Fruit fly (Drosophila melanogaster) whole organism, embryonic: ENCODE measurements around the gene RpL6.
A peak's percentile ranks its signal among the peaks of the same experiment; 100 is the strongest.

ENCODE experiments used
- CG10654 ChIP-seq: fragments of 200-800 bp; sonication (Bioruptor generic); optimal IDR thresholded peaks from 2 replicates; lab custom pipeline; 2016; ENCODE audit warnings: missing biosample characterization, missing genetic modification characterization
- CG10979 ChIP-seq: fragments of 200-800 bp; sonication (Bioruptor generic); optimal IDR thresholded peaks from 2 replicates; lab custom pipeline; 2018; ENCODE audit warnings: missing biosample characterization, mild to moderate bottlenecking, missing genetic modification characterization, moderate library complexity
- CG11085 ChIP-seq: fragments of 200-800 bp; sonication (Bioruptor generic); IDR thresholded peaks from 2 replicates; pipeline ENCODE4 v1.3.6; 2022; ENCODE audit warnings: missing biosample characterization, missing genetic modification characterization
- CG12071 ChIP-seq: fragments of 200-800 bp; sonication (Bioruptor generic); optimal IDR thresholded peaks from 3 replicates; lab custom pipeline; 2018; ENCODE audit warnings: missing biosample characterization, mild to moderate bottlenecking, missing genetic modification characterization
- CG13775 ChIP-seq: fragments of 200-800 bp; sonication (Bioruptor generic); optimal IDR thresholded peaks from 3 replicates; lab custom pipeline; 2017; ENCODE audit warnings: missing biosample characterization, mild to moderate bottlenecking, missing genetic modification characterization
- CG14667 ChIP-seq: fragments of 200-800 bp; sonication (Bioruptor generic); IDR thresholded peaks from 2 replicates; pipeline ENCODE4 v1.3.6; 2022; ENCODE audit warnings: missing biosample characterization, missing genetic modification characterization
- CG15073 ChIP-seq: fragments of 200-800 bp; sonication (Bioruptor generic); optimal IDR thresholded peaks from 2 replicates; lab custom pipeline; 2016; ENCODE audit warnings: missing biosample characterization, missing genetic modification characterization
- CG17359 ChIP-seq: fragments of 200-800 bp; sonication (Bioruptor generic); optimal IDR thresholded peaks from 3 replicates; lab custom pipeline; 2018; ENCODE audit warnings: missing biosample characterization, mild to moderate bottlenecking, missing genetic modification characterization, moderate library complexity
- CG17829 ChIP-seq: fragments of 200-800 bp; optimal IDR thresholded peaks from 2 replicates; lab custom pipeline; 2019; ENCODE audit warnings: missing biosample characterization, mild to moderate bottlenecking, missing genetic modification characterization, moderate library complexity
- CG18476 ChIP-seq: fragments of 200-800 bp; sonication (Bioruptor generic); optimal IDR thresholded peaks from 2 replicates; lab custom pipeline; 2016; ENCODE audit warnings: missing biosample characterization, mild to moderate bottlenecking, missing genetic modification characterization
- CG3407 ChIP-seq: fragments of 200-800 bp; sonication (Bioruptor generic); optimal IDR thresholded peaks from 2 replicates; lab custom pipeline; 2018; ENCODE audit warnings: missing biosample characterization, mild to moderate bottlenecking, missing genetic modification characterization
- CG3995 ChIP-seq: fragments of 200-800 bp; sonication (Bioruptor generic); optimal IDR thresholded peaks from 3 replicates; lab custom pipeline; 2016; ENCODE audit warnings: missing biosample characterization, missing genetic modification characterization
- CG4424 ChIP-seq: fragments of 200-800 bp; sonication (Bioruptor generic); optimal IDR thresholded peaks from 3 replicates; lab custom pipeline; 2016; ENCODE audit warnings: missing biosample characterization, missing genetic modification characterization
- CG7357 ChIP-seq: fragments of 200-800 bp; sonication (Bioruptor generic); IDR thresholded peaks from 3 replicates; pipeline ENCODE4 v1.3.6; 2022; ENCODE audit warnings: missing biosample characterization, missing genetic modification characterization
- CG8290 ChIP-seq, 3 experiments: fragments of 200-800 bp; sonication (Bioruptor generic); optimal IDR thresholded peaks; 2 replicates each; lab custom pipeline; 2016 to 2019; ENCODE audit warnings: missing biosample characterization in 3 of 3, missing genetic modification characterization in 3 of 3, mild to moderate bottlenecking in 2 of 3, moderate library complexity in 1 of 3
- CG8388 ChIP-seq: fragments of 200-800 bp; sonication (Bioruptor generic); optimal IDR thresholded peaks from 2 replicates; lab custom pipeline; 2019; ENCODE audit warnings: missing biosample characterization, mild to moderate bottlenecking, missing genetic modification characterization, moderate library complexity
- CG8924 ChIP-seq: fragments of 200-800 bp; optimal IDR thresholded peaks from 3 replicates; lab custom pipeline; 2019; ENCODE audit warnings: missing biosample characterization, mild to moderate bottlenecking, missing genetic modification characterization, moderate library complexity
- D ChIP-seq, 2 experiments: fragments of 200-800 bp in 1 of 2; fragments of >200 bp in 1 of 2; sonication (Bioruptor generic) in 1 of 2; optimal IDR thresholded peaks; 2 replicates in 1 of 2; 3 replicates in 1 of 2; lab custom pipeline; 2017; ENCODE audit warnings: mild to moderate bottlenecking in 1 of 2, missing biosample characterization in 1 of 2, missing genetic modification characterization in 1 of 2, missing genetic modification reagents in 1 of 2
- Deaf1 ChIP-seq: fragments of 200-800 bp; optimal IDR thresholded peaks from 3 replicates; lab custom pipeline; 2019; ENCODE audit warnings: missing biosample characterization, mild to moderate bottlenecking, missing genetic modification characterization, moderate library complexity
- HLHmδ ChIP-seq: fragments of 200-800 bp; sonication (Bioruptor generic); optimal IDR thresholded peaks from 2 replicates; lab custom pipeline; 2018; ENCODE audit warnings: missing biosample characterization, mild to moderate bottlenecking, missing genetic modification characterization, moderate library complexity
- Lhr ChIP-seq: fragments of 200-800 bp; sonication (Bioruptor generic); optimal IDR thresholded peaks from 3 replicates; lab custom pipeline; 2017; ENCODE audit warnings: mild to moderate bottlenecking, missing biosample characterization, missing genetic modification reagents, missing genetic modification characterization
- Myb ChIP-seq: fragments of 200-800 bp; sonication (Bioruptor generic); optimal IDR thresholded peaks from 2 replicates; lab custom pipeline; 2016; ENCODE audit warnings: missing biosample characterization, missing genetic modification characterization
- NFAT ChIP-seq: fragments of 200-800 bp; sonication (Bioruptor generic); IDR thresholded peaks from 2 replicates; pipeline ENCODE4 v1.3.6; 2022; ENCODE audit warnings: missing biosample characterization, missing genetic modification characterization
- NK7.1 ChIP-seq: fragments of 200-800 bp; sonication (Bioruptor generic); optimal IDR thresholded peaks from 3 replicates; lab custom pipeline; 2016; ENCODE audit warnings: missing biosample characterization, missing genetic modification characterization
- Nf-YB ChIP-seq: fragments of 200-800 bp; sonication (Bioruptor generic); optimal IDR thresholded peaks from 3 replicates; lab custom pipeline; 2019; ENCODE audit warnings: missing biosample characterization, mild to moderate bottlenecking, missing genetic modification characterization, moderate library complexity
- NfI ChIP-seq: fragments of 200-800 bp; sonication (Bioruptor generic); optimal IDR thresholded peaks from 3 replicates; lab custom pipeline; 2018; ENCODE audit warnings: missing biosample characterization, mild to moderate bottlenecking, missing genetic modification characterization, moderate library complexity
- Tbp ChIP-seq: fragments of >200 bp; optimal IDR thresholded peaks from 2 replicates; lab custom pipeline; 2018; ENCODE audit warnings: missing biosample characterization, missing genetic modification characterization
- Xrp1 ChIP-seq: fragments of 200-800 bp; sonication (Bioruptor generic); IDR thresholded peaks from 2 replicates; pipeline ENCODE4 v1.3.6; 2022; ENCODE audit warnings: missing biosample characterization, missing genetic modification characterization
- YL-1 ChIP-seq: fragments of 200-800 bp; sonication (Bioruptor generic); optimal IDR thresholded peaks from 3 replicates; lab custom pipeline; 2017; ENCODE audit warnings: missing biosample characterization, mild to moderate bottlenecking, missing genetic modification characterization
- ara ChIP-seq: fragments of 200-800 bp; sonication (Bioruptor generic); IDR thresholded peaks from 2 replicates; pipeline ENCODE4 v1.3.6; 2022; ENCODE audit warnings: missing biosample characterization, missing genetic modification characterization
- az2 ChIP-seq: fragments of 200-800 bp; sonication (Bioruptor generic); optimal IDR thresholded peaks from 3 replicates; lab custom pipeline; 2016; ENCODE audit warnings: missing biosample characterization, missing genetic modification characterization
- bbx ChIP-seq: fragments of 200-800 bp; sonication (Bioruptor generic); IDR thresholded peaks from 2 replicates; pipeline ENCODE4 v1.3.6; 2022; ENCODE audit warnings: missing biosample characterization, missing genetic modification characterization; ENCODE audit not compliant: partially characterized antibody
- danr ChIP-seq: fragments of 200-800 bp; sonication (Bioruptor generic); IDR thresholded peaks from 2 replicates; pipeline ENCODE4 v1.3.6; 2022; ENCODE audit warnings: missing biosample characterization, missing genetic modification characterization
- dimm ChIP-seq: fragments of 200-800 bp; sonication (Bioruptor generic); IDR thresholded peaks from 2 replicates; pipeline ENCODE4 v1.3.6; 2022; ENCODE audit warnings: missing biosample characterization, missing genetic modification characterization
- gce ChIP-seq: fragments of 200-800 bp; sonication (Bioruptor generic); IDR thresholded peaks from 3 replicates; pipeline ENCODE4 v1.3.6; 2022; ENCODE audit warnings: missing biosample characterization, missing genetic modification characterization
- gcm ChIP-seq: fragments of 200-800 bp; sonication (Bioruptor generic); optimal IDR thresholded peaks from 2 replicates; lab custom pipeline; 2019; ENCODE audit warnings: missing biosample characterization, mild to moderate bottlenecking, missing genetic modification characterization, moderate library complexity
- gem ChIP-seq: fragments of 200-800 bp; sonication (Bioruptor generic); optimal IDR thresholded peaks from 2 replicates; lab custom pipeline; 2019; ENCODE audit warnings: missing biosample characterization, mild to moderate bottlenecking, missing genetic modification characterization, moderate library complexity
- kay ChIP-seq: fragments of 200-800 bp; sonication (Bioruptor generic); optimal IDR thresholded peaks from 2 replicates; lab custom pipeline; 2016; ENCODE audit warnings: missing biosample characterization, missing genetic modification characterization
- mld ChIP-seq: fragments of 200-800 bp; sonication (Bioruptor generic); IDR thresholded peaks from 3 replicates; pipeline ENCODE4 v1.3.6; 2022; ENCODE audit warnings: missing biosample characterization, missing genetic modification characterization; ENCODE audit not compliant: partially characterized antibody
- nau ChIP-seq: fragments of 200-800 bp; sonication (Bioruptor generic); optimal IDR thresholded peaks from 3 replicates; lab custom pipeline; 2017; ENCODE audit warnings: missing biosample characterization, mild to moderate bottlenecking, missing genetic modification characterization, missing genetic modification reagents
- nmo ChIP-seq: fragments of 200-800 bp; sonication (Bioruptor generic); optimal IDR thresholded peaks from 2 replicates; lab custom pipeline; 2018; ENCODE audit warnings: missing biosample characterization, mild to moderate bottlenecking, missing genetic modification characterization, moderate library complexity
- org-1 ChIP-seq: fragments of 200-800 bp; sonication (Bioruptor generic); optimal IDR thresholded peaks from 2 replicates; lab custom pipeline; 2017; ENCODE audit warnings: missing biosample characterization, missing genetic modification characterization
- sima ChIP-seq: fragments of 200-800 bp; sonication (Bioruptor generic); optimal IDR thresholded peaks from 2 replicates; lab custom pipeline; 2016; ENCODE audit warnings: missing biosample characterization, missing genetic modification characterization
- slou ChIP-seq: fragments of 200-800 bp; sonication (Bioruptor generic); optimal IDR thresholded peaks from 3 replicates; lab custom pipeline; 2016; ENCODE audit warnings: missing biosample characterization, missing genetic modification characterization
- ssp ChIP-seq: fragments of 200-800 bp; sonication (Bioruptor generic); IDR thresholded peaks from 2 replicates; pipeline ENCODE4 v1.3.6; 2022; ENCODE audit warnings: missing biosample characterization, missing genetic modification characterization
- stwl ChIP-seq: fragments of 200-800 bp; sonication (Bioruptor generic); optimal IDR thresholded peaks from 3 replicates; lab custom pipeline; 2018; ENCODE audit warnings: missing biosample characterization, mild to moderate bottlenecking, missing genetic modification characterization, moderate library complexity
- tx ChIP-seq: fragments of 200-800 bp; sonication (Bioruptor generic); optimal IDR thresholded peaks from 2 replicates; lab custom pipeline; 2016; ENCODE audit warnings: missing biosample characterization, missing genetic modification characterization
- usp ChIP-seq: fragments of >200 bp; optimal IDR thresholded peaks from 2 replicates; lab custom pipeline; 2017; ENCODE audit warnings: missing biosample characterization, missing genetic modification characterization
- zen2 ChIP-seq: fragments of 200-800 bp; sonication (Bioruptor generic); IDR thresholded peaks from 3 replicates; pipeline ENCODE4 v1.3.6; 2022; ENCODE audit warnings: missing biosample characterization, missing genetic modification characterization; ENCODE audit not compliant: partially characterized antibody
- zf30C ChIP-seq: fragments of 200-800 bp; sonication (Bioruptor generic); optimal IDR thresholded peaks from 3 replicates; lab custom pipeline; 2018; ENCODE audit warnings: missing biosample characterization, mild to moderate bottlenecking, missing genetic modification characterization

RpL6 gene

dm6 chr3R:31566738-31567137 is 29.3 kb downstream of the RpL6 start (continued):
- peak; percentile 75 for TF ChIP-seq nmo (GFP tag; lab: Kevin White, UChicago)
- peak; percentile 63 for TF ChIP-seq CG14667
- TF ChIP-seq org-1 (GFP tag; lab: Kevin White, UChicago) = peak; percentile 19
- no peak for TF ChIP-seq Deaf1 (tag; lab: Kevin White, UChicago)
- TF ChIP-seq ssp (GFP tag; lab: Robert Waterston, UW) = peak; percentile 48
- peak; percentile 68 for TF ChIP-seq CG17359 (tag; lab: Kevin White, UChicago)
- TF ChIP-seq CG3407 (GFP tag; lab: Kevin White, UChicago) = peak; percentile 32
- no peak for TF ChIP-seq HLHmδ (GFP tag; lab: Kevin White, UChicago)
- TF ChIP-seq CG10654 (GFP tag; lab: Kevin White, UChicago) = peak; percentile 11
- TF ChIP-seq YL-1 = no peak
- TF ChIP-seq Lhr (GFP tag; lab: Kevin White, UChicago) = no peak
- peak; percentile 40 for TF ChIP-seq az2 (GFP tag; lab: Kevin White, UChicago)
- no peak for TF ChIP-seq sima
- TF ChIP-seq CG8388 (GFP tag; lab: Kevin White, UChicago) = peak; percentile 41
- no peak for TF ChIP-seq Nf-YB
- peak; percentile 43 for TF ChIP-seq gcm
- no peak for TF ChIP-seq D (optimal IDR thresholded peaks at IDR 0.05; lab: Kevin White, UChicago)
- TF ChIP-seq D (GFP tag; optimal IDR thresholded peaks at IDR 0.05; lab: Kevin White, UChicago) = peak; percentile 62
- TF ChIP-seq Myb (GFP tag; lab: Kevin White, UChicago) = no peak
- peak; percentile 72 for TF ChIP-seq gem
- peak; percentile 84 for TF ChIP-seq Xrp1 (GFP tag; lab: Robert Waterston, UW)
- no peak for TF ChIP-seq zf30C (GFP tag; lab: Kevin White, UChicago)
- no peak for TF ChIP-seq slou (GFP tag; lab: Kevin White, UChicago)
- peak; percentile 50; the same call in 1 of the 2 replicates for TF ChIP-seq danr (GFP tag; lab: Robert Waterston, UW)
- peak; percentile 14 for TF ChIP-seq CG4424 (GFP tag; lab: Kevin White, UChicago)
- TF ChIP-seq CG12071 (GFP tag; lab: Kevin White, UChicago) = no peak
- TF ChIP-seq CG13775 (GFP tag; lab: Kevin White, UChicago) = peak; percentile 25
- peak; percentile 55 for TF ChIP-seq CG17829 (tag; lab: Kevin White, UChicago)
- TF ChIP-seq CG8290 (GFP tag; optimal IDR thresholded peaks at IDR 0.05; lab: Kevin White, UChicago) = no peak
- TF ChIP-seq CG8290 (tag; optimal IDR thresholded peaks at IDR 0.05; lab: Kevin White, UChicago) = no peak
- no peak for TF ChIP-seq kay
- TF ChIP-seq zen2 (GFP tag; lab: Robert Waterston, UW) = no peak
- no peak for TF ChIP-seq tx (GFP tag; lab: Kevin White, UChicago)
- TF ChIP-seq CG15073 (GFP tag; lab: Kevin White, UChicago) = no peak
- TF ChIP-seq CG10979 (tag; lab: Kevin White, UChicago) = peak; percentile 71
- TF ChIP-seq NK7.1 (GFP tag; lab: Kevin White, UChicago) = peak; percentile 20
- TF ChIP-seq Tbp = no peak
- TF ChIP-seq dimm (GFP tag; lab: Robert Waterston, UW) = peak; percentile 64
- TF ChIP-seq nau (GFP tag; lab: Kevin White, UChicago) = no peak
- TF ChIP-seq NfI (GFP tag; lab: Kevin White, UChicago) = peak; percentile 14
- TF ChIP-seq CG8924 (tag; lab: Kevin White, UChicago) = peak; percentile 32
- TF ChIP-seq ara (GFP tag; lab: Robert Waterston, UW) = peak; percentile 80; the same call in 1 of the 2 replicates
- no peak for TF ChIP-seq usp
- peak; percentile 16 for TF ChIP-seq CG18476 (GFP tag; lab: Kevin White, UChicago)
- no peak for TF ChIP-seq NFAT (GFP tag; lab: Robert Waterston, UW)
- peak; percentile 71; the same call in 1 of the 3 replicates for TF ChIP-seq gce
- TF ChIP-seq CG3995 = no peak
- peak; percentile 10; the same call in 1 of the 3 replicates for TF ChIP-seq CG7357 (GFP tag; lab: Robert Waterston, UW)
- no peak for TF ChIP-seq stwl (tag; lab: Kevin White, UChicago)
- no peak for TF ChIP-seq CG11085 (GFP tag; lab: Robert Waterston, UW)
- TF ChIP-seq mld (GFP tag; lab: Robert Waterston, UW) = no peak
- no peak for TF ChIP-seq bbx (GFP tag; lab: Robert Waterston, UW)
